Fruit fly (Drosophila melanogaster): ENCODE data around the gene ush.

ush gene

dm6 chr2L:440638-441454, 35.2 kb upstream of the ush start (continued):
- TF ChIP-seq hb (GFP tag; IDR thresholded peaks at IDR 0.05; ENCODE audit: partially characterized antibody): no peak
- no peak for TF ChIP-seq CG16779 (GFP tag; IDR thresholded peaks at IDR 0.05)
- no peak for TF ChIP-seq CG12104 (GFP tag; optimal IDR thresholded peaks at IDR 0.05)
- peak; percentile 24; the same call in 1 of the 2 replicates for TF ChIP-seq ranshi (GFP tag; IDR thresholded peaks at IDR 0.05)
- no peak for TF ChIP-seq NC2α (GFP tag; optimal IDR thresholded peaks at IDR 0.05)
- TF ChIP-seq PHDP (tag; optimal IDR thresholded peaks at IDR 0.05): peak; percentile 14
- no peak for TF ChIP-seq Camta (GFP tag; optimal IDR thresholded peaks at IDR 0.05)
- no peak for TF ChIP-seq sens-2 (GFP tag; IDR thresholded peaks at IDR 0.05)
- no peak for TF ChIP-seq hth (optimal IDR thresholded peaks at IDR 0.05)
- no peak for TF ChIP-seq CkIIα-i1 (GFP tag; IDR thresholded peaks at IDR 0.05)
- TF ChIP-seq jing (GFP tag; optimal IDR thresholded peaks at IDR 0.05): no peak
- no peak for TF ChIP-seq Hand (GFP tag; optimal IDR thresholded peaks at IDR 0.05)
- peak; percentile 56 for TF ChIP-seq fd96Cb (tag; optimal IDR thresholded peaks at IDR 0.05)
- peak; percentile 67 for TF ChIP-seq CG8924 (tag; optimal IDR thresholded peaks at IDR 0.05)
- TF ChIP-seq CG9727 (GFP tag; optimal IDR thresholded peaks at IDR 0.05): peak; percentile 85
- TF ChIP-seq Myb (GFP tag; optimal IDR thresholded peaks at IDR 0.05): no peak
- no peak for TF ChIP-seq Dbx (GFP tag; IDR thresholded peaks at IDR 0.05)
- TF ChIP-seq Dip3 (GFP tag; optimal IDR thresholded peaks at IDR 0.05): no peak
- peak; percentile 43 for TF ChIP-seq CG13424 (tag; optimal IDR thresholded peaks at IDR 0.05)
- TF ChIP-seq Kr (GFP tag; optimal IDR thresholded peaks at IDR 0.05): peak; percentile 18
- TF ChIP-seq CG11398 (GFP tag; optimal IDR thresholded peaks at IDR 0.05): no peak
- TF ChIP-seq CG14860 (GFP tag; IDR thresholded peaks at IDR 0.05; ENCODE audit: partially characterized antibody): no peak
- no peak for TF ChIP-seq ash1 (GFP tag; optimal IDR thresholded peaks at IDR 0.05)
- TF ChIP-seq CG15514 (GFP tag; optimal IDR thresholded peaks at IDR 0.05): no peak
- no peak for TF ChIP-seq CG32532 (GFP tag; IDR thresholded peaks at IDR 0.05)
- no peak for TF ChIP-seq sisA (GFP tag; IDR thresholded peaks at IDR 0.05)
- TF ChIP-seq CG33213 (GFP tag; optimal IDR thresholded peaks at IDR 0.05): no peak
- peak; percentile 67 for TF ChIP-seq grn (GFP tag; optimal IDR thresholded peaks at IDR 0.05)
- TF ChIP-seq CG1792 (GFP tag; optimal IDR thresholded peaks at IDR 0.05): no peak
- no peak for TF ChIP-seq Pdp1 (GFP tag; optimal IDR thresholded peaks at IDR 0.05)
- TF ChIP-seq Elba2 (GFP tag; optimal IDR thresholded peaks at IDR 0.05): no peak
- TF ChIP-seq org-1 (GFP tag; optimal IDR thresholded peaks at IDR 0.05): no peak
- TF ChIP-seq seq (GFP tag; IDR thresholded peaks at IDR 0.05): no peak
- 0 out of 2 replicates have a peak, but pooled peaks have one; percentile 14 for TF ChIP-seq CG17328 (GFP tag; IDR thresholded peaks at IDR 0.05)
- no peak for TF ChIP-seq Dref (GFP tag; IDR thresholded peaks at IDR 0.05)
- TF ChIP-seq fd3F (GFP tag; optimal IDR thresholded peaks at IDR 0.05): no peak
- TF ChIP-seq CG6683 (GFP tag; optimal IDR thresholded peaks at IDR 0.05): no peak
- peak; percentile 54 for TF ChIP-seq gcm (GFP tag; optimal IDR thresholded peaks at IDR 0.05)
- TF ChIP-seq CG4282 (GFP tag; optimal IDR thresholded peaks at IDR 0.05): no peak
- TF ChIP-seq CG5245 (GFP tag; optimal IDR thresholded peaks at IDR 0.05): peak; percentile 3
- TF ChIP-seq CG7987 (GFP tag; optimal IDR thresholded peaks at IDR 0.05): no peak
- TF ChIP-seq CG15696 (tag; optimal IDR thresholded peaks at IDR 0.05): peak; percentile 89
- TF ChIP-seq Jarid2 (GFP tag; optimal IDR thresholded peaks at IDR 0.05): no peak
- TF ChIP-seq ase (GFP tag; IDR thresholded peaks at IDR 0.05): no peak
- peak; percentile 60 for TF ChIP-seq CG4424 (GFP tag; optimal IDR thresholded peaks at IDR 0.05)
- no peak for TF ChIP-seq prd (optimal IDR thresholded peaks at IDR 0.05)
- 0 out of 3 replicates have a peak, but pooled peaks have one; percentile 40 for TF ChIP-seq prd (GFP tag; IDR thresholded peaks at IDR 0.05)
- peak; percentile 77 for TF ChIP-seq CG10267 (tag; optimal IDR thresholded peaks at IDR 0.05)
- peak; percentile 42 for TF ChIP-seq CG30403 (GFP tag; optimal IDR thresholded peaks at IDR 0.05)
- TF ChIP-seq CG10366 (GFP tag; IDR thresholded peaks at IDR 0.05): no peak

Data from whole organism, embryonic.